Worm (Caenorhabditis elegans): ENCODE results near the gene C34D1.4.

The C34D1.4 gene

DNA sequence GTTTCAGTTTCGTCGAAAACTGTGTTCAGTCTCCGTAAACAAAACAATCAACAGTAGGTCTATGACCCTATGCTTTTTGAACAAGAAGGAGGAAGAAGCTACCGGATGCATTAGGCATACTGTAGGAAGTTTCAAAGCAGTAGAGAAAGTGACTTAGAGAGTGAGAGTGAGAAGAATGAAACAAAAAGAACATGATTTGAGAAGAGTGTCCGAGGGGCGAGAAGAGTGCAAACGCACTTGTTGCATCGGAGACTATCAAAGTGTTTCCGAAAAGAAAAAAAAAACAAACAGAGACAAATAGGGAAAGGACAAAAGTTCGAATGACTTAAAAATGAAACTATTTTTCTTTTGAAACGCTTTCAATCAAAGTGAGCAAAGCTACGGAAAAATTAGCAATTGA is 15.9 kb downstream of the C34D1.4 start:
- TF ChIP-seq unc-62 (GFP tag; optimal IDR thresholded peaks at IDR 0.05) (no peak), nhr-25 (tag; optimal IDR thresholded peaks at IDR 0.05) (peak; percentile 43), nhr-43 (tag; optimal IDR thresholded peaks at IDR 0.05; ENCODE audit: poor library complexity, severe bottlenecking) (peak; percentile 77), nhr-23 (tag; optimal IDR thresholded peaks at IDR 0.05) (peak; percentile 49), pha-4 (tag; optimal IDR thresholded peaks at IDR 0.05) (peak; percentile 52), skn-1 (tag; optimal IDR thresholded peaks at IDR 0.05) (no peak), pqm-1 (tag; optimal IDR thresholded peaks at IDR 0.05) (no peak), snpc-4 (tag; optimal IDR thresholded peaks at IDR 0.05) (no peak), ZK546.5 (tag; optimal IDR thresholded peaks at IDR 0.05) (no peak), nhr-237 (tag; optimal IDR thresholded peaks at IDR 0.05) (no peak), zag-1 (tag; optimal IDR thresholded peaks at IDR 0.05) (no peak)

DNA sequence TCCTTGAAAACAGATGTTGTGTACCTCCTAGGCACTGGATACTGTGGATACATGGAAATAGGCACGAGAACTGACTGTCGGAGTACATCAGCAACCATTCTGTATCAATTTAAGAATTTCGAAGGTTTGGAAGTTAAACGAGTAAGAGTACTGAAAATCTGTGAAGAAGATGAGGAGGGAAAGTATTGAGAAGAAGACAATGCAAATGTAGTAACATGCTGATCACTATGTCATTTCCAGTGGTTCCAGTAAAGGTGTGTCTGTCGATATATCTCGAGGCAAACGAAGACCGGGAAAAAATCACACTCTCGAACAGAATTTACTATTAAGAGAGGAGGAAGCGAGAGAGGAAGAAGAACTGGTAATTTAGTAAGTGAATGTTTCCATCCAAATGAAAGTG is 22.6 kb downstream of the C34D1.4 start, which contains the start of gene dmd-10:
dmd-10 (minus strand) TSS at position 101 of the 400 bp plus-strand sequence.
- no peak for TF ChIP-seq mml-1 (tag; optimal IDR thresholded peaks at IDR 0.05)
- no peak for TF ChIP-seq ceh-9 (tag; optimal IDR thresholded peaks at IDR 0.05)
- TF ChIP-seq nhr-67 (tag; optimal IDR thresholded peaks at IDR 0.05), result no peak
- TF ChIP-seq hmg-11 (tag; optimal IDR thresholded peaks at IDR 0.05), result no peak
- TF ChIP-seq fkh-2 (tag; optimal IDR thresholded peaks at IDR 0.05), result no peak
- TF ChIP-seq nhr-76 (tag; optimal IDR thresholded peaks at IDR 0.05), result no peak
- TF ChIP-seq sea-2 (GFP tag; optimal IDR thresholded peaks at IDR 0.05), result no peak
- TF ChIP-seq egl-5 (tag; optimal IDR thresholded peaks at IDR 0.05), result no peak
- TF ChIP-seq nhr-11 (tag; optimal IDR thresholded peaks at IDR 0.05), result no peak
- TF ChIP-seq fos-1 (tag; optimal IDR thresholded peaks at IDR 0.05), result no peak
- no peak for TF ChIP-seq ZK546.5 (tag; optimal IDR thresholded peaks at IDR 0.05)
- no peak for TF ChIP-seq daf-12 (tag; optimal IDR thresholded peaks at IDR 0.05)
- no peak for TF ChIP-seq elt-2 (tag; optimal IDR thresholded peaks at IDR 0.05)
- TF ChIP-seq ztf-11 (tag; optimal IDR thresholded peaks at IDR 0.05), result no peak
- TF ChIP-seq aly-2 (tag; optimal IDR thresholded peaks at IDR 0.05), result no peak

DNA sequence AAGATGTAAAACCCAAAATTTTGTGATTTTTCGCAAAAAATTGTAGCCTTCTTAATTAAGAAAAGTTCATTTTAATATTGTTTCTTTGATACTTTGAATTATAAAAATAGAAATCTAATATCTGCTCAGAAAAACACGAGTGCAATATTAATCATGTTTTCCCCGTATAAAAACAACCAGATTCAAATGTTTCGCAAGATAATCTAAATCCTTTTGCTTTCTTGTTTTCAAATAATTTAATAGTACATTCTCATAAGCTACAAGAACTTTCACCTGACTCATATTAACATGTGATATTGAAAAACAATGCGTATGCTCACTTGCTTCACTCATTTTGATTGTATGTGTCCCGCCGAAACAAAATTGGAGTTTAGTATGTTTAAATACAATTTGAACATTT is 23.8 kb downstream of the C34D1.4 start:
- TF ChIP-seq nhr-77 (tag; optimal IDR thresholded peaks at IDR 0.05), result no peak
- no peak for TF ChIP-seq lin-39 (tag; optimal IDR thresholded peaks at IDR 0.05)
- TF ChIP-seq ztf-11 (tag; optimal IDR thresholded peaks at IDR 0.05), result no peak
- no peak for TF ChIP-seq nhr-67 (tag; optimal IDR thresholded peaks at IDR 0.05)
- no peak for TF ChIP-seq ama-1 (optimal IDR thresholded peaks at IDR 0.05)
- no peak for TF ChIP-seq pha-4 (tag; optimal IDR thresholded peaks at IDR 0.05)
- no peak for TF ChIP-seq nhr-237 (tag; optimal IDR thresholded peaks at IDR 0.05)
- no peak for TF ChIP-seq nhr-43 (tag; optimal IDR thresholded peaks at IDR 0.05; ENCODE audit: poor library complexity, severe bottlenecking)
- TF ChIP-seq tbx-2 (tag; optimal IDR thresholded peaks at IDR 0.05), result no peak
- TF ChIP-seq daf-12 (tag; optimal IDR thresholded peaks at IDR 0.05), result no peak
- no peak for TF ChIP-seq lin-15B (tag; optimal IDR thresholded peaks at IDR 0.05)

DNA sequence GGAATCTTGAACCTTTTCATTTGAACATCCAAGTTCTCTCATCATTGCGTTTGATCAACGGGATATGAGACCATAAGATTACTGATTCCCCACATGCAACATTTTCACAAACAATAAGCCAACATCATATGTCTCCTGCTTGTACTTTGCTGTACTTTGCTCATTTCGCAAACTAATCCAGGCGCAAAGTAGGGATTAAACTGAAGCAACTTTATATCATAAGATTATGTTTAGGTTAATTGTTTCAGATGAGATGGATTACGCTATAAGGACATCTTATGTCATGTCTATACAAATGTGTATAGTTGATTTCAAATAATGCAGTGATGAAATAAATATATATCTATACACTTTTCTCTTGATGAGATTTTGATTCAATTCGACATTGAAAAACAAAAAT is 29.6 kb downstream of the C34D1.4 start:
- no peak for TF ChIP-seq nhr-12 (tag; optimal IDR thresholded peaks at IDR 0.05)
- TF ChIP-seq ceh-9 (tag; optimal IDR thresholded peaks at IDR 0.05), result no peak
- TF ChIP-seq nhr-43 (tag; optimal IDR thresholded peaks at IDR 0.05; ENCODE audit: poor library complexity, severe bottlenecking), result no peak
- no peak for TF ChIP-seq egl-5 (tag; optimal IDR thresholded peaks at IDR 0.05)
- no peak for TF ChIP-seq ztf-4 (tag; optimal IDR thresholded peaks at IDR 0.05)

DNA sequence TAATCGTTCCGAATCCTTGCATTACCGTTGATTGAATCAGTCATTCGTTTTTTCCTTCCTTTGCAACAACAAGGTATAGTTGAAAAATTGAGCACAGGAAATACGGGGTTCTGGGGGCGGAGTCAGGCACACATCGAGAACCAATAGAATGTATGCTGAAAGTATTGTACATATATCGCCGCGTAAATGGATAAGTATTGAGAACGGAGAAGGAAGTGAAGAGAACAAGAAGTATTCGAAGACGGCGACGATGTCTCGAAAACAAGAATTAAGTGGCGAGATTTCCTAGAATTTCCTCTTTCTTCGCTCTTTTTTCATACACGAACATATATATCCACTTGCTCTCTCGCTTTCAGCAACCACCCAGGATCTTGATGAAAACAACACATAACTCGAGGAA is 38.0 kb downstream of the C34D1.4 start:
- TF ChIP-seq nhr-67 (tag; optimal IDR thresholded peaks at IDR 0.05), result no peak
- no peak for TF ChIP-seq pqm-1 (tag; optimal IDR thresholded peaks at IDR 0.05)
- no peak for TF ChIP-seq elt-1 (tag; optimal IDR thresholded peaks at IDR 0.05)
- TF ChIP-seq fkh-10 (GFP tag; optimal IDR thresholded peaks at IDR 0.05), result peak; percentile 54
- no peak for TF ChIP-seq unc-62 (GFP tag; optimal IDR thresholded peaks at IDR 0.05)
- TF ChIP-seq mdl-1 (tag; optimal IDR thresholded peaks at IDR 0.05), result no peak

DNA sequence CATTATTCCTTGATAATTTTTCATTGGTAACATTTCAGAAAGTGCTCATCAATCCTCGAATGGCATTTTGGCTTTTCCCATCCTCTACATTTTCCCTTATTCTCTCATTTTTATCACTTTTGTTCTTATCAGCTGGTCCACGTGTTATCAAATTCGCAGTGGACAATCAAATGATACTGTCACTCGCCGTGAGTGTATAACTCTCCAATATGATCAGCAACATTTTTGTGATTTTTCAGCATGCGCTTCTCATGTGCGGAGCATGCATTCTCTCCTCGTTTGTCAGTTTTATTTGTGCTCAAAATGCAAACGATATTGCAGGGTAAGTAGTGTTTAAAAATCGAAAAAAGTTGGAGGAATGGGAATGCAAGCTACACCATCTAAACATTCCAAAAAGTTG is 46.5 kb downstream of the C34D1.4 start:
- TF ChIP-seq elt-1 (tag; optimal IDR thresholded peaks at IDR 0.05) (no peak), nhr-67 (tag; optimal IDR thresholded peaks at IDR 0.05) (no peak), lin-15B (tag; optimal IDR thresholded peaks at IDR 0.05) (no peak), nhr-25 (tag; optimal IDR thresholded peaks at IDR 0.05) (no peak), fkh-10 (GFP tag; optimal IDR thresholded peaks at IDR 0.05) (no peak), nhr-237 (tag; optimal IDR thresholded peaks at IDR 0.05) (no peak), lsy-12 (tag; optimal IDR thresholded peaks at IDR 0.05) (no peak), pha-4 (tag; optimal IDR thresholded peaks at IDR 0.05) (no peak), daf-12 (tag; optimal IDR thresholded peaks at IDR 0.05) (no peak), ceh-16 (tag; optimal IDR thresholded peaks at IDR 0.05) (no peak), skn-1 (tag; optimal IDR thresholded peaks at IDR 0.05) (no peak), ceh-28 (tag; optimal IDR thresholded peaks at IDR 0.05) (no peak), R02D3.7 (tag; optimal IDR thresholded peaks at IDR 0.05) (no peak), unc-39 (tag; optimal IDR thresholded peaks at IDR 0.05) (no peak), pqm-1 (tag; optimal IDR thresholded peaks at IDR 0.05) (peak; percentile 99), ama-1 (optimal IDR thresholded peaks at IDR 0.05) (no peak), nhr-11 (tag; optimal IDR thresholded peaks at IDR 0.05) (no peak), egl-5 (tag; optimal IDR thresholded peaks at IDR 0.05) (no peak), jun-1 (tag; optimal IDR thresholded peaks at IDR 0.05) (peak; percentile 90), sea-2 (GFP tag; optimal IDR thresholded peaks at IDR 0.05) (no peak), fos-1 (tag; optimal IDR thresholded peaks at IDR 0.05) (no peak), snpc-4 (tag; optimal IDR thresholded peaks at IDR 0.05) (no peak), mml-1 (tag; optimal IDR thresholded peaks at IDR 0.05) (peak; percentile 61), nhr-12 (tag; optimal IDR thresholded peaks at IDR 0.05) (no peak), elt-3 (tag; optimal IDR thresholded peaks at IDR 0.05) (no peak)

All from whole organism, L3 larva.